Fruit fly (Drosophila melanogaster): Measurements from ENCODE around the gene Rchy1.
A peak's percentile ranks its signal among the peaks of the same experiment; 100 is the strongest.

Gene Rchy1

dm6 chr2L:6473076-6474037 lies 7.9 kb upstream of the Rchy1 start, which contains the start of gene mmy:
Gene mmy (minus strand): TSS chr2L:6473904.
- TF ChIP-seq CG31627 (GFP tag; optimal IDR thresholded peaks at IDR 0.05) (no peak), Gug (GFP tag; IDR thresholded peaks at IDR 0.05) (peak; percentile 43; the same call in 1 of the 2 replicates), CG3032 (tag; optimal IDR thresholded peaks at IDR 0.05) (peak; percentile 72), CG8119 (GFP tag; IDR thresholded peaks at IDR 0.05) (peak; percentile 80), Blimp-1 (GFP tag; optimal IDR thresholded peaks at IDR 0.05) (no peak), cyc (GFP tag; optimal IDR thresholded peaks at IDR 0.05) (peak; percentile 10), dsx (GFP tag; optimal IDR thresholded peaks at IDR 0.05; ENCODE audit: poor library complexity, severe bottlenecking) (peak; percentile 72), CG32006 (GFP tag; optimal IDR thresholded peaks at IDR 0.05) (peak; percentile 84), esn (GFP tag; optimal IDR thresholded peaks at IDR 0.05) (peak; percentile 43), Smox (GFP tag; optimal IDR thresholded peaks at IDR 0.05) (peak; percentile 34), CG6792 (GFP tag; optimal IDR thresholded peaks at IDR 0.05) (peak; percentile 47), CG8632 (GFP tag; optimal IDR thresholded peaks at IDR 0.05) (peak; percentile 63), svp (GFP tag) (peak; percentile 72), CG15336 (GFP tag; IDR thresholded peaks at IDR 0.05) (peak; percentile 81), CG1621 (tag; optimal IDR thresholded peaks at IDR 0.05) (peak; percentile 51), Eip75B (GFP tag; optimal IDR thresholded peaks at IDR 0.05) (peak; percentile 7), Lpt (GFP tag; optimal IDR thresholded peaks at IDR 0.05) (peak; percentile 47), Ets96B (tag; optimal IDR thresholded peaks at IDR 0.05) (peak; percentile 82), fd59A (GFP tag; optimal IDR thresholded peaks at IDR 0.05) (peak; percentile 69), spab (GFP tag; optimal IDR thresholded peaks at IDR 0.05) (peak; percentile 67), CG10669 (GFP tag; optimal IDR thresholded peaks at IDR 0.05) (peak; percentile 27), Hr38 (GFP tag; optimal IDR thresholded peaks at IDR 0.05) (no peak), CG11762 (GFP tag; optimal IDR thresholded peaks at IDR 0.05; ENCODE audit: insufficient read depth) (peak; percentile 59), CG10631 (GFP tag; optimal IDR thresholded peaks at IDR 0.05) (peak; percentile 67), CG6163 (GFP tag; IDR thresholded peaks at IDR 0.05) (peak; percentile 77), pdm3 (GFP tag; optimal IDR thresholded peaks at IDR 0.05) (peak; percentile 42), Eip78C (GFP tag) (peak; percentile 82), lz (GFP tag; optimal IDR thresholded peaks at IDR 0.05) (peak; percentile 7), Met (GFP tag; optimal IDR thresholded peaks at IDR 0.05) (no peak), vri (GFP tag; optimal IDR thresholded peaks at IDR 0.05) (peak; percentile 53), CG11902 (GFP tag; optimal IDR thresholded peaks at IDR 0.05) (peak; percentile 33), fd85E (GFP tag; optimal IDR thresholded peaks at IDR 0.05) (no peak), CG9139 (GFP tag; optimal IDR thresholded peaks at IDR 0.05) (peak; percentile 64), Eip93F (GFP tag; optimal IDR thresholded peaks at IDR 0.05) (peak; percentile 33), achi (GFP tag; optimal IDR thresholded peaks at IDR 0.05) (peak; percentile 69), CG3919 (GFP tag; optimal IDR thresholded peaks at IDR 0.05) (peak; percentile 66), net (GFP tag; optimal IDR thresholded peaks at IDR 0.05) (peak; percentile 67), topi (GFP tag; optimal IDR thresholded peaks at IDR 0.05) (peak; percentile 35), Hr4 (GFP tag; optimal IDR thresholded peaks at IDR 0.05) (peak; percentile 52), Sox14 (GFP tag; optimal IDR thresholded peaks at IDR 0.05) (peak; percentile 17), CG7368 (GFP tag; optimal IDR thresholded peaks at IDR 0.05) (peak; percentile 46), ss (GFP tag; optimal IDR thresholded peaks at IDR 0.05) (peak; percentile 75 to 81), salr (GFP tag; optimal IDR thresholded peaks at IDR 0.05) (peak; percentile 22 to 68), dac (GFP tag; optimal IDR thresholded peaks at IDR 0.05) (peak; percentile 55), CG6808 (GFP tag; optimal IDR thresholded peaks at IDR 0.05) (peak; percentile 72), fkh (GFP tag; optimal IDR thresholded peaks at IDR 0.05) (peak; percentile 96), acj6 (GFP tag; optimal IDR thresholded peaks at IDR 0.05) (peak; percentile 67), OdsH (GFP tag; optimal IDR thresholded peaks at IDR 0.05) (peak; percentile 69), CG6854 (GFP tag; optimal IDR thresholded peaks at IDR 0.05) (peak; percentile 50)

Data from whole organism, prepupa.